Fruit fly (Drosophila melanogaster) whole organism, prepupa: ENCODE measurements around the gene Or65c.

Experiments used
- Blimp-1 ChIP-seq: fragments of 200-800 bp; sonication (Bioruptor generic); optimal IDR thresholded peaks from 3 replicates; lab custom pipeline; 2017; ENCODE audit warnings: missing biosample characterization, missing genetic modification characterization, mild to moderate bottlenecking, moderate library complexity, missing genetic modification reagents
- CG10631 ChIP-seq: fragments of 200-800 bp; sonication (Bioruptor generic); optimal IDR thresholded peaks from 2 replicates; lab custom pipeline; 2016; ENCODE audit warnings: missing biosample characterization, missing genetic modification characterization
- CG10669 ChIP-seq: fragments of 200-800 bp; sonication (Bioruptor generic); optimal IDR thresholded peaks from 3 replicates; lab custom pipeline; 2018; ENCODE audit warnings: missing biosample characterization, mild to moderate bottlenecking, missing genetic modification characterization, moderate library complexity
- CG11294 ChIP-seq: fragments of 200-800 bp; sonication (Bioruptor generic); IDR thresholded peaks from 2 replicates; pipeline ENCODE4 v1.3.6; 2022; ENCODE audit warnings: missing biosample characterization, missing genetic modification characterization
- CG11762 ChIP-seq: fragments of 200-800 bp; sonication (Bioruptor generic); optimal IDR thresholded peaks from 3 replicates; lab custom pipeline; 2016; ENCODE audit warnings: missing biosample characterization, missing genetic modification characterization; ENCODE audit not compliant: insufficient read depth
- CG11902 ChIP-seq: fragments of 200-800 bp; sonication (Bioruptor generic); optimal IDR thresholded peaks from 3 replicates; lab custom pipeline; 2016; ENCODE audit warnings: missing biosample characterization, missing genetic modification characterization
- CG15336 ChIP-seq: fragments of 200-800 bp; sonication (Bioruptor generic); IDR thresholded peaks from 2 replicates; pipeline ENCODE4 v1.3.6; 2022; ENCODE audit warnings: missing biosample characterization, missing genetic modification characterization
- CG1621 ChIP-seq: fragments of 200-800 bp; sonication (Bioruptor generic); optimal IDR thresholded peaks from 3 replicates; lab custom pipeline; 2018; ENCODE audit warnings: missing biosample characterization, mild to moderate bottlenecking, missing genetic modification characterization
- CG16779 ChIP-seq: fragments of 200-800 bp; sonication (Bioruptor generic); optimal IDR thresholded peaks from 3 replicates; lab custom pipeline; 2017; ENCODE audit warnings: missing biosample characterization, mild to moderate bottlenecking, missing genetic modification characterization
- CG3032 ChIP-seq: fragments of 200-800 bp; optimal IDR thresholded peaks from 2 replicates; lab custom pipeline; 2019; ENCODE audit warnings: missing biosample characterization, mild to moderate bottlenecking, missing genetic modification characterization, moderate library complexity
- CG32006 ChIP-seq: fragments of 200-800 bp; sonication (Bioruptor generic); optimal IDR thresholded peaks from 3 replicates; lab custom pipeline; 2017; ENCODE audit warnings: missing biosample characterization, mild to moderate bottlenecking, missing genetic modification characterization
- CG34406 ChIP-seq: fragments of 200-800 bp; sonication (Bioruptor generic); optimal IDR thresholded peaks from 3 replicates; lab custom pipeline; 2016; ENCODE audit warnings: missing biosample characterization, missing genetic modification characterization
- CG3919 ChIP-seq: fragments of 200-800 bp; sonication (Bioruptor generic); optimal IDR thresholded peaks from 3 replicates; lab custom pipeline; 2016; ENCODE audit warnings: missing biosample characterization, missing genetic modification characterization
- CG6163 ChIP-seq: fragments of 200-800 bp; sonication (Bioruptor generic); IDR thresholded peaks from 3 replicates; pipeline ENCODE4 v1.3.6; 2022; ENCODE audit warnings: missing biosample characterization, missing genetic modification characterization
- CG6276 ChIP-seq: fragments of 200-800 bp; sonication (Bioruptor generic); optimal IDR thresholded peaks from 2 replicates; lab custom pipeline; 2017; ENCODE audit warnings: missing biosample characterization, mild to moderate bottlenecking, missing genetic modification characterization
- CG6792 ChIP-seq: fragments of 200-800 bp; sonication (Bioruptor generic); optimal IDR thresholded peaks from 3 replicates; lab custom pipeline; 2016; ENCODE audit warnings: missing biosample characterization, missing genetic modification characterization
- CG6808 ChIP-seq: fragments of 200-800 bp; sonication (Bioruptor generic); optimal IDR thresholded peaks from 3 replicates; lab custom pipeline; 2017; ENCODE audit warnings: missing biosample characterization, missing genetic modification characterization, mild to moderate bottlenecking, moderate library complexity, missing genetic modification reagents
- CG6854 ChIP-seq: fragments of 200-800 bp; sonication (Bioruptor generic); optimal IDR thresholded peaks from 2 replicates; lab custom pipeline; 2017; ENCODE audit warnings: missing biosample characterization, mild to moderate bottlenecking, missing genetic modification characterization
- CG7368 ChIP-seq: fragments of 200-800 bp; sonication (Bioruptor generic); optimal IDR thresholded peaks from 3 replicates; lab custom pipeline; 2016; ENCODE audit warnings: missing biosample characterization, missing genetic modification characterization
- CG8119 ChIP-seq: fragments of 200-800 bp; sonication (Bioruptor generic); IDR thresholded peaks from 3 replicates; pipeline ENCODE4 v1.3.6; 2022; ENCODE audit warnings: missing biosample characterization, missing genetic modification characterization
- CG8319 ChIP-seq: fragments of 200-800 bp; sonication (Bioruptor generic); optimal IDR thresholded peaks from 3 replicates; lab custom pipeline; 2016; ENCODE audit warnings: missing biosample characterization, missing genetic modification characterization
- CG9139 ChIP-seq: fragments of 200-800 bp; sonication (Bioruptor generic); optimal IDR thresholded peaks from 3 replicates; lab custom pipeline; 2017; ENCODE audit warnings: missing biosample characterization, mild to moderate bottlenecking, missing genetic modification characterization
- Eip75B ChIP-seq: fragments of 200-800 bp; sonication (Bioruptor generic); optimal IDR thresholded peaks from 3 replicates; lab custom pipeline; 2016; ENCODE audit warnings: missing biosample characterization, missing genetic modification characterization
- Eip78C ChIP-seq: fragments of 200-800 bp; sonication (Bioruptor generic); peaks from one replicate; lab custom pipeline; 2016; ENCODE audit warnings: missing biosample characterization, missing genetic modification characterization
- Eip93F ChIP-seq: fragments of 200-800 bp; sonication (Bioruptor generic); optimal IDR thresholded peaks from 2 replicates; lab custom pipeline; 2016; ENCODE audit warnings: missing biosample characterization, mild to moderate bottlenecking, missing genetic modification characterization
- Gug ChIP-seq: fragments of 200-800 bp; sonication (Bioruptor generic); IDR thresholded peaks from 2 replicates; pipeline ENCODE4 v1.3.6; 2022; ENCODE audit warnings: missing biosample characterization, missing genetic modification characterization
- Hr38 ChIP-seq: sonication (Bioruptor generic); optimal IDR thresholded peaks from 2 replicates; lab custom pipeline; 2016; ENCODE audit warnings: missing biosample characterization, missing genetic modification characterization
- Hr4 ChIP-seq: fragments of 200-800 bp; sonication (Bioruptor generic); optimal IDR thresholded peaks from 3 replicates; lab custom pipeline; 2016; ENCODE audit warnings: missing biosample characterization, missing genetic modification characterization
- Lpt ChIP-seq: fragments of 200-800 bp; sonication (Bioruptor generic); optimal IDR thresholded peaks from 3 replicates; lab custom pipeline; 2016; ENCODE audit warnings: missing biosample characterization, missing genetic modification characterization
- Met ChIP-seq: fragments of 200-800 bp; sonication (Bioruptor generic); optimal IDR thresholded peaks from 3 replicates; lab custom pipeline; 2016; ENCODE audit warnings: missing biosample characterization, missing genetic modification characterization
- OdsH ChIP-seq: fragments of 200-800 bp; sonication (Bioruptor generic); optimal IDR thresholded peaks from 3 replicates; lab custom pipeline; 2016; ENCODE audit warnings: missing biosample characterization, missing genetic modification characterization
- Smox ChIP-seq: fragments of 200-800 bp; sonication (Bioruptor generic); optimal IDR thresholded peaks from 3 replicates; lab custom pipeline; 2016; ENCODE audit warnings: missing biosample characterization, missing genetic modification characterization
- Sox14 ChIP-seq: fragments of 200-800 bp; sonication (Bioruptor generic); optimal IDR thresholded peaks from 3 replicates; lab custom pipeline; 2016; ENCODE audit warnings: missing biosample characterization, missing genetic modification characterization
- achi ChIP-seq: fragments of 200-800 bp; sonication (Bioruptor generic); optimal IDR thresholded peaks from 3 replicates; lab custom pipeline; 2016; ENCODE audit warnings: missing biosample characterization, missing genetic modification characterization
- acj6 ChIP-seq: fragments of 200-800 bp; sonication (Bioruptor generic); optimal IDR thresholded peaks from 3 replicates; lab custom pipeline; 2016; ENCODE audit warnings: missing biosample characterization, missing genetic modification characterization
- cyc ChIP-seq: fragments of 200-800 bp; sonication (Bioruptor generic); optimal IDR thresholded peaks from 3 replicates; lab custom pipeline; 2016; ENCODE audit warnings: missing biosample characterization, missing genetic modification characterization
- dac ChIP-seq: fragments of 200-800 bp; sonication (Bioruptor generic); optimal IDR thresholded peaks from 2 replicates; lab custom pipeline; 2017; ENCODE audit warnings: missing biosample characterization, mild to moderate bottlenecking, missing genetic modification characterization
- dsx ChIP-seq: fragments of 200-800 bp; optimal IDR thresholded peaks from 3 replicates; lab custom pipeline; 2019; ENCODE audit warnings: missing biosample characterization, mild to moderate bottlenecking, missing genetic modification characterization, moderate library complexity; ENCODE audit not compliant: poor library complexity, severe bottlenecking
- eg ChIP-seq: fragments of 200-800 bp; sonication (Bioruptor generic); IDR thresholded peaks from 3 replicates; pipeline ENCODE4 v1.3.6; 2022; ENCODE audit warnings: missing biosample characterization, missing genetic modification characterization
- fd59A ChIP-seq: fragments of 200-800 bp; sonication (Bioruptor generic); optimal IDR thresholded peaks from 2 replicates; lab custom pipeline; 2017; ENCODE audit warnings: missing biosample characterization, mild to moderate bottlenecking, missing genetic modification characterization, missing genetic modification reagents
- fd85E ChIP-seq: fragments of 200-800 bp; sonication (Bioruptor generic); optimal IDR thresholded peaks from 3 replicates; lab custom pipeline; 2016; ENCODE audit warnings: missing biosample characterization, missing genetic modification characterization
- fkh ChIP-seq: fragments of 200-800 bp; sonication (Bioruptor generic); optimal IDR thresholded peaks from 3 replicates; lab custom pipeline; 2017; ENCODE audit warnings: missing biosample characterization, mild to moderate bottlenecking, missing genetic modification characterization, moderate library complexity
- lz ChIP-seq: fragments of 200-800 bp; sonication (Bioruptor generic); optimal IDR thresholded peaks from 3 replicates; lab custom pipeline; 2016; ENCODE audit warnings: missing biosample characterization, missing genetic modification characterization
- net ChIP-seq: fragments of 200-800 bp; sonication (Bioruptor generic); optimal IDR thresholded peaks from 3 replicates; lab custom pipeline; 2016; ENCODE audit warnings: missing biosample characterization, missing genetic modification characterization
- pdm3 ChIP-seq: fragments of 200-800 bp; sonication (Bioruptor generic); optimal IDR thresholded peaks from 3 replicates; lab custom pipeline; 2016; ENCODE audit warnings: missing biosample characterization, missing genetic modification characterization
- salr ChIP-seq, 2 experiments: fragments of 200-800 bp; sonication (Bioruptor generic); optimal IDR thresholded peaks; 3 replicates each; lab custom pipeline; 2016 to 2018; ENCODE audit warnings: missing biosample characterization in 2 of 2, missing genetic modification characterization in 2 of 2, mild to moderate bottlenecking in 1 of 2
- spab ChIP-seq: fragments of 200-800 bp; sonication (Bioruptor generic); optimal IDR thresholded peaks from 2 replicates; lab custom pipeline; 2017; ENCODE audit warnings: missing biosample characterization, mild to moderate bottlenecking, missing genetic modification characterization, missing genetic modification reagents
- ss ChIP-seq, 2 experiments: fragments of 200-800 bp; sonication (Bioruptor generic); optimal IDR thresholded peaks; 2 replicates in 1 of 2; 3 replicates in 1 of 2; lab custom pipeline; 2017 to 2018; ENCODE audit warnings: mild to moderate bottlenecking in 2 of 2, missing biosample characterization in 2 of 2, missing genetic modification characterization in 2 of 2, moderate library complexity in 1 of 2
- topi ChIP-seq: fragments of 200-800 bp; sonication (Bioruptor generic); optimal IDR thresholded peaks from 3 replicates; lab custom pipeline; 2016; ENCODE audit warnings: missing biosample characterization, missing genetic modification characterization
- vri ChIP-seq: fragments of 200-800 bp; sonication (Bioruptor generic); optimal IDR thresholded peaks from 3 replicates; lab custom pipeline; 2016; ENCODE audit warnings: missing biosample characterization, mild to moderate bottlenecking, missing genetic modification characterization

The Or65c gene

DNA sequence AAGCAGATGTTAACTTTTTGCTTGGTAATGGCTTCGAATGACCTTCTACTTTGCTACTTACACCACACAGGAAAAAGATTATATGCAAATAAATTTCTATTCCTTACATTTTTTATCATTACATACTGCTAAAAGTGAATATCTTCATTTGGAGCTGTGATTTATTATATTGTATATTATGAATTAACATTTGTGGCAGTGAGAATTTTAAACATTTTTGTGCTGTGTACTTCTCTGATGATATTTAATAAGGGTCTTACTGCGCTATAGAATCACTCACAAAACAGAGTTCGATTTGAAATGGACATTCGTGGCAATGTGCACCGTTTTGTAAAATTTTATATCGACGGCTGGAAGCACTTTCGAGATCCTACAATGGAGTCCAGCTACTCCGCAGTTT lies at the start of gene Or65c:
Gene Or65c (plus strand): TSS at position 301 of the 400 bp plus-strand sequence.
- no peak for TF ChIP-seq eg (GFP tag; lab: Robert Waterston, UW)
- TF ChIP-seq CG10631, result no peak

DNA sequence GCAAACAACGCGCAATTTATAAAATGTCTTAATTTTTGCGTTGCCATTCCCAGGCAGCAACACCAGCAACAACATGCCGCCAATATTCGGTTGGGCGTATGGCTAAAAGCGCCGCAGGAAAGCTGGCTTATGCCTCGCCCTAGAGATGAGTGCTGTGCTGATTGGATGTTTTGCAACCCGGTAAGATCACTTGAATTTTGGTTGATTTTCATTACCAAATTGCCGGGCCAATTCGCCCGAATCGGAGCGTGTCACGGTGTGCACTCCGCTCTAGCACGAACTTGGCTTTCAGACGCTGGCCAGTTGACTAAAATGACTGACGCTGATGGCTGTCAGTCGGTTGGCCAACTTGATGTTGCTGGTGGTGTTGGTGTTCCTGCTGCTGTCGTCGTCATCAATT lies 42.0 kb upstream of the Or65c start:
- TF ChIP-seq CG10669 (GFP tag; lab: Kevin White, UChicago) (peak; percentile 61), CG11902 (GFP tag; lab: Kevin White, UChicago) (peak; percentile 25), OdsH (GFP tag; lab: Kevin White, UChicago) (peak; percentile 59), CG6792 (GFP tag; lab: Kevin White, UChicago) (peak; percentile 67), CG6854 (GFP tag; lab: Kevin White, UChicago) (no peak), Eip75B (GFP tag; lab: Kevin White, UChicago) (peak; percentile 49), Met (GFP tag; lab: Kevin White, UChicago) (peak; percentile 52), fkh (GFP tag; lab: Kevin White, UChicago) (no peak), CG10631 (peak; percentile 29), pdm3 (GFP tag; lab: Kevin White, UChicago) (peak; percentile 70), fd59A (GFP tag; lab: Kevin White, UChicago) (peak; percentile 54), achi (GFP tag; lab: Kevin White, UChicago) (peak; percentile 52), net (GFP tag; lab: Kevin White, UChicago) (peak; percentile 72), Eip78C (GFP tag; lab: Kevin White, UChicago) (peak; percentile 83), CG6808 (GFP tag; lab: Kevin White, UChicago) (peak; percentile 59), Smox (GFP tag; lab: Kevin White, UChicago) (peak; percentile 38), Blimp-1 (GFP tag; lab: Kevin White, UChicago) (no peak), Hr4 (GFP tag; lab: Kevin White, UChicago) (peak; percentile 49), spab (peak; percentile 52), ss (GFP tag; optimal IDR thresholded peaks at IDR 0.05; lab: Kevin White, UChicago) (peak; percentile 69 to 71), CG11294 (GFP tag; lab: Robert Waterston, UW) (no peak), CG11762 (GFP tag; lab: Kevin White, UChicago) (peak; percentile 19), lz (GFP tag; lab: Kevin White, UChicago) (peak; percentile 43), CG34406 (GFP tag; lab: Kevin White, UChicago) (peak; percentile 28), CG3032 (tag; lab: Kevin White, UChicago) (peak; percentile 67), CG7368 (GFP tag; lab: Kevin White, UChicago) (peak; percentile 29), Gug (GFP tag; lab: Robert Waterston, UW) (no peak), acj6 (peak; percentile 57), Eip93F (no peak), CG16779 (peak; percentile 8), cyc (GFP tag; lab: Kevin White, UChicago) (peak; percentile 34), Lpt (GFP tag; lab: Kevin White, UChicago) (peak; percentile 10), salr (GFP tag; optimal IDR thresholded peaks at IDR 0.05; lab: Kevin White, UChicago) (peak in 1 of 2 experiments; percentile 46), topi (peak; percentile 38), CG9139 (peak; percentile 4), fd85E (GFP tag; lab: Kevin White, UChicago) (no peak), CG6163 (peak; percentile 74), dsx (peak; percentile 50), CG15336 (GFP tag; lab: Robert Waterston, UW) (peak; percentile 57), CG6276 (peak; percentile 12), CG1621 (tag; lab: Kevin White, UChicago) (peak; percentile 59), CG32006 (GFP tag; lab: Kevin White, UChicago) (peak; percentile 58), Hr38 (GFP tag; lab: Kevin White, UChicago) (no peak), vri (GFP tag; lab: Kevin White, UChicago) (peak; percentile 50), dac (GFP tag; lab: Kevin White, UChicago) (no peak), Sox14 (peak; percentile 48), CG3919 (peak; percentile 68), CG8119 (peak; percentile 69; the same call in 2 of the 3 replicates), eg (GFP tag; lab: Robert Waterston, UW) (peak; percentile 76), CG8319 (no peak)
